Fruit fly (Drosophila melanogaster): ENCODE results near the gene CG11854.
A peak's percentile ranks its signal among the peaks of the same experiment; 100 is the strongest.

The CG11854 gene

DNA sequence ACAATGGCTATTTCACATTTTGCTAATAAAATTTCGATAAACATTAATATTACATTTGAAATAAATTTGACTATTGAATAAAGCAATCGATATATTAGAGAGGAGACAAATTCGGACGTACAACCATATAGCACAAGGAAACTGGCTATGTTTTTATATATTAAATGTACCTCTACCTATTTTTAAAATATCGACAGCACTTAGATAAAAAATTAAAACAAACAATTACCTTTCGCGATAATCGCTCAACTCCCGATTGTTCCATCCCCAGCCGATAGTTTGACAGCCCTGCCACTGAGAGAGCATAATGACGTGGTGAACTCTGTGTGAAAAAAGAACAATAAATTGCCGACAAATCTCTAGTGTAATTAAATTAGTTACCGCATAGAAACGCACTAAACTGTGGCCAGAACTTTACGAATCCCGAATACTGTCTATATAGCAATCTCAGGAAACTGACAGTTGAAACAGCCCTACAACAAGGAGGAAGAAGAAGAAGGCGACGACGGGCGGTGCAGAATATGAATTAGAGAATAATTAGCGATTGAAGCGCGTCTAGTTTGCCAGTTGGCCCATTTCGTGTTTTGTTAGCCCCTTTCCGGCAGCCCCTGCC lies 16.9 kb downstream of the CG11854 start, which contains the start of gene CG11857:
CG11857 (plus strand) TSS at position 271 of the 613 bp plus-strand sequence.
- TF ChIP-seq Ssrp (tag; optimal IDR thresholded peaks at IDR 0.05) (peak; percentile 99), CG12155 (GFP tag; optimal IDR thresholded peaks at IDR 0.05) (peak; percentile 98), CG15514 (GFP tag; optimal IDR thresholded peaks at IDR 0.05) (peak; percentile 93), br (optimal IDR thresholded peaks at IDR 0.05) (no peak), stwl (tag; optimal IDR thresholded peaks at IDR 0.05) (peak; percentile 91), ind (GFP tag; optimal IDR thresholded peaks at IDR 0.05) (peak; percentile 99), CG5180 (GFP tag; optimal IDR thresholded peaks at IDR 0.05) (no peak), pnt (GFP tag; optimal IDR thresholded peaks at IDR 0.05) (peak; percentile 97), PHDP (tag; optimal IDR thresholded peaks at IDR 0.05) (peak; percentile 97), unc-4 (GFP tag; IDR thresholded peaks at IDR 0.05; ENCODE audit: partially characterized antibody) (peak; percentile 99), Stat92E (GFP tag; optimal IDR thresholded peaks at IDR 0.05) (peak in 1 of 3 experiments; percentile 91), CG43689 (GFP tag; IDR thresholded peaks at IDR 0.05) (peak; percentile 93), nerfin-1 (tag; optimal IDR thresholded peaks at IDR 0.05) (peak; percentile 95), pum (GFP tag; optimal IDR thresholded peaks at IDR 0.05) (peak; percentile 99), CG18011 (GFP tag; optimal IDR thresholded peaks at IDR 0.05) (peak; percentile 90), CG10267 (tag; optimal IDR thresholded peaks at IDR 0.05) (peak; percentile 94), trem (tag; optimal IDR thresholded peaks at IDR 0.05) (peak; percentile 97), sc (optimal IDR thresholded peaks at IDR 0.05) (no peak), sc (GFP tag; optimal IDR thresholded peaks at IDR 0.05) (peak; percentile 94), BEAF-32 (GFP tag; optimal IDR thresholded peaks at IDR 0.05) (peak; percentile 100), cato (GFP tag; optimal IDR thresholded peaks at IDR 0.05; ENCODE audit: borderline replicate concordance) (peak; percentile 97), amos (GFP tag; IDR thresholded peaks at IDR 0.05; ENCODE audit: partially characterized antibody) (peak; percentile 98), CG8765 (GFP tag; IDR thresholded peaks at IDR 0.05) (peak; percentile 98), cad (GFP tag; optimal IDR thresholded peaks at IDR 0.05) (no peak), CG10565 (GFP tag; optimal IDR thresholded peaks at IDR 0.05) (peak; percentile 91), inv (GFP tag; IDR thresholded peaks at IDR 0.05; ENCODE audit: partially characterized antibody) (peak; percentile 100), row (GFP tag; IDR thresholded peaks at IDR 0.05) (peak; percentile 100), Doc3 (GFP tag; IDR thresholded peaks at IDR 0.05; ENCODE audit: partially characterized antibody) (peak; percentile 100), ro (GFP tag; IDR thresholded peaks at IDR 0.05) (peak; percentile 98), CG13123 (GFP tag; optimal IDR thresholded peaks at IDR 0.05) (peak; percentile 97), CG12391 (tag; optimal IDR thresholded peaks at IDR 0.05) (peak; percentile 99), Hr39 (optimal IDR thresholded peaks at IDR 0.05) (no peak), dan (GFP tag; IDR thresholded peaks at IDR 0.05) (peak; percentile 97), Lhr (GFP tag; optimal IDR thresholded peaks at IDR 0.05) (peak; percentile 92), CG12769 (tag; optimal IDR thresholded peaks at IDR 0.05) (peak; percentile 98), CG10147 (GFP tag; optimal IDR thresholded peaks at IDR 0.05) (peak; percentile 97), CG8359 (GFP tag; optimal IDR thresholded peaks at IDR 0.05; ENCODE audit: borderline replicate concordance) (peak; percentile 87), ssp (GFP tag; IDR thresholded peaks at IDR 0.05) (peak; percentile 95), CG16813 (GFP tag; IDR thresholded peaks at IDR 0.05; ENCODE audit: partially characterized antibody) (peak; percentile 100), Atf-2 (GFP tag; optimal IDR thresholded peaks at IDR 0.05) (peak; percentile 97), CG17328 (GFP tag; IDR thresholded peaks at IDR 0.05) (peak; percentile 99), p53 (GFP tag; optimal IDR thresholded peaks at IDR 0.05) (peak; percentile 93), Awh (GFP tag; IDR thresholded peaks at IDR 0.05) (peak; percentile 97), pita (GFP tag; optimal IDR thresholded peaks at IDR 0.05) (no peak), CG4328 (GFP tag; optimal IDR thresholded peaks at IDR 0.05) (peak; percentile 91), Sry-δ (GFP tag; optimal IDR thresholded peaks at IDR 0.05) (peak; percentile 99), Optix (GFP tag; IDR thresholded peaks at IDR 0.05) (peak; percentile 99), CG6175 (GFP tag; IDR thresholded peaks at IDR 0.05) (peak; percentile 98), gfzf (GFP tag; optimal IDR thresholded peaks at IDR 0.05) (peak; percentile 44)
